Worm (Caenorhabditis elegans): ENCODE data around the gene Y56A3A.33.

Gene Y56A3A.33

DNA sequence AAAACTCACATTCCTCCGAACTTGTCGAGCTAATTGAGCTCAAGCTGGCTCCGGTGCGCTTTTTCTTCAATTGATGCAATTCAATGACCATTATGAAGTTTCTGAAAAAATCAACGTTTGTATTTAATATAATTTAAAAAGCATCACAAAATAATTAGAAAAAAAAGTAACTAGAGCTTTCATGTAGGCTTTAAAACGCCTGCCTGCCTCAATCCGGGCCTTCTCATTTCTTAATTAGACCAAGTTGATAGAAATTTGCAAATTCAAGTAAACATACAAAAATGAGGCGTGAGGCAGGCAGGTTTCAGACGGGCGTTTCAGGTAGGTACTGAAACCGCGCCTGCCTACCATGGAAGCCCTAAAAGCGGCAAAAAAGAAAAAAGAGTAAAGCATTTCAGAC lies at the start of gene Y56A3A.33:
Gene Y56A3A.33, minus strand, starts transcription at position 101 of the 400 bp plus-strand sequence.
- TF ChIP-seq snpc-4 (tag; optimal IDR thresholded peaks at IDR 0.05) = no peak
- TF ChIP-seq tbx-8 (GFP tag; optimal IDR thresholded peaks at IDR 0.05) = no peak
- TF ChIP-seq lin-32 (GFP tag; optimal IDR thresholded peaks at IDR 0.05) = no peak
- TF ChIP-seq mep-1 (tag; optimal IDR thresholded peaks at IDR 0.05) = no peak
- no peak for TF ChIP-seq ceh-39 (tag; optimal IDR thresholded peaks at IDR 0.05)
- no peak for TF ChIP-seq sem-2 (GFP tag; optimal IDR thresholded peaks at IDR 0.05)
- no peak for TF ChIP-seq drap-1 (GFP tag; optimal IDR thresholded peaks at IDR 0.05)
- TF ChIP-seq M03D4.4 (tag; optimal IDR thresholded peaks at IDR 0.05) = no peak
- TF ChIP-seq ces-1 (GFP tag; optimal IDR thresholded peaks at IDR 0.05) = no peak
- TF ChIP-seq elt-1 (tag; optimal IDR thresholded peaks at IDR 0.05; ENCODE audit: borderline replicate concordance, insufficient read depth) = no peak
- no peak for TF ChIP-seq zip-8 (tag; optimal IDR thresholded peaks at IDR 0.05)
- no peak for TF ChIP-seq unc-62 (GFP tag; optimal IDR thresholded peaks at IDR 0.05)
- TF ChIP-seq hlh-1 (tag; optimal IDR thresholded peaks at IDR 0.05) = no peak
- no peak for TF ChIP-seq lin-13 (tag; optimal IDR thresholded peaks at IDR 0.05)
- TF ChIP-seq unc-39 (tag; optimal IDR thresholded peaks at IDR 0.05) = no peak
- no peak for TF ChIP-seq ham-2 (GFP tag; optimal IDR thresholded peaks at IDR 0.05)
- TF ChIP-seq ztf-11 (tag; optimal IDR thresholded peaks at IDR 0.05) = no peak
- TF ChIP-seq mls-2 (tag; optimal IDR thresholded peaks at IDR 0.05) = no peak
- no peak for TF ChIP-seq nhr-2 (tag; optimal IDR thresholded peaks at IDR 0.05)

DNA sequence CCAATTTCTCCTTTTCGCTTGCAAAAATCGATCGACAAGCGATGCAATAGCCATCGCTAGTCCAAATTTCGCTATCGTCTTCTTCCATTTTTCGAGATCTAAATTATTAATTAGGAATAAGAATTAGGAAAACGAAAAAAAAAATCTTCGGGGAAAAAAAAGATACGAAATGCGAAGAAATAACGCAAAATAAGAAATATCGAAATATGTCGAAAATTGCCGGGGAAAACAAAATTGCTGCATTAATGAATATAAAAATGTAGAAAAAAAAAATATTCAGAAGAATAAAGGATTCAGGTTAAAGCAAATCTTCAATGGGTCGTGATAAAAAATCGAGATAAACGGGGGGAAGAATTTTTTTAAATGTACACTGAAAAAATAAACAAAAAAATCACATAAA lies 49.5 kb upstream of the Y56A3A.33 start, which contains the start of gene Y79H2A.3:
Gene Y79H2A.3, minus strand, starts transcription at position 101 of the 400 bp plus-strand sequence.
- TF ChIP-seq mls-2 (tag; optimal IDR thresholded peaks at IDR 0.05) (no peak), ztf-11 (tag; optimal IDR thresholded peaks at IDR 0.05) (no peak), unc-39 (tag; optimal IDR thresholded peaks at IDR 0.05) (no peak), nhr-2 (tag; optimal IDR thresholded peaks at IDR 0.05) (no peak), M03D4.4 (tag; optimal IDR thresholded peaks at IDR 0.05) (no peak), sptf-1 (tag; optimal IDR thresholded peaks at IDR 0.05) (no peak), ceh-43 (GFP tag; optimal IDR thresholded peaks at IDR 0.05) (no peak)

DNA sequence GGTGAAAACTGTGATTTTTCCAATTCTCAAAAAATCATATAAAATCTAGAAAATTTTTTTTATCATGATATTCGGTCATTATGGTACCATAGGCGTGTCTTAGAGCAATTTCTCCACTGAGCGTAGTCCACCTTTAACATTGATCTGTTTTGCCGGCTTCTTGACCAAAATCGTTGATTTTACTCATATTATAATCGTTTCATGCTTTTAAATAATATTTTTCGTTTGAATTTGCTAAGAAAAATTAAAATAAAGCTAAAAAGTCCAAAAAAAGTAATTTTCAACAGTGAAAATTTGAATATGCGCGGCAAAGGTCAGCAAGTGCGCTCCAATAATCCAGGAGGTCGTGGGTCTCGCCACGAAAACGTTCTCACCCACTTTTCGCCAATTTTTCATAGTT lies 38.2 kb upstream of the Y56A3A.33 start, which contains the start of gene Y79H2A.4:
Gene Y79H2A.4, plus strand, starts transcription at position 301 of the 400 bp plus-strand sequence.
- no peak for TF ChIP-seq mep-1 (tag; optimal IDR thresholded peaks at IDR 0.05)
- no peak for TF ChIP-seq mab-5 (tag; optimal IDR thresholded peaks at IDR 0.05)
- no peak for TF ChIP-seq tbx-8 (GFP tag; optimal IDR thresholded peaks at IDR 0.05)
- no peak for TF ChIP-seq ceh-39 (tag; optimal IDR thresholded peaks at IDR 0.05)
- TF ChIP-seq snpc-4 (tag; optimal IDR thresholded peaks at IDR 0.05) = no peak
- no peak for TF ChIP-seq nhr-28 (tag; optimal IDR thresholded peaks at IDR 0.05)
- TF ChIP-seq nhr-237 (tag; optimal IDR thresholded peaks at IDR 0.05) = no peak
- no peak for TF ChIP-seq flh-1 (GFP tag; optimal IDR thresholded peaks at IDR 0.05)
- no peak for TF ChIP-seq blmp-1 (tag; optimal IDR thresholded peaks at IDR 0.05)

DNA sequence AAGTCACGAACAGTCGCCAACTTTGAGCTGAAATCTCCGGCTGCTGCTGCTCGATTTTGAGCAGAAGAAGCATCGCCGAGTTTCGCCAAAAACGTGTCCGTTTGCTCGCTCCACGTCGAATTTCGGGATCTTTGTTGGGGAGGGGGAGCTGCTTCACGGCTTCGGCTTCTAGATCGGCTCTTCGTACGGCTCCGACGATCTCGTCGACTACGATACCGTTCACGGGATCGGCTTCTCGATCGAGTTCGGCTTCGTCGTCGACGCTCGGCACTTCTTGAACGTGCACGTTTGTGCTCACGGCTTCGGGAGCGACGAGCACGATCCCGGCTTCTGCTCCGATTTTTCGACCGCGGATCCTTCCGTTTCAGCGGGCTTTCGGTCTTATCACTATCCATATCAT lies 34.5 kb upstream of the Y56A3A.33 start:
- no peak for TF ChIP-seq elt-3 (tag; optimal IDR thresholded peaks at IDR 0.05)
- TF ChIP-seq nhr-12 (tag; optimal IDR thresholded peaks at IDR 0.05) = no peak
- no peak for TF ChIP-seq blmp-1 (tag; optimal IDR thresholded peaks at IDR 0.05)
- no peak for TF ChIP-seq tbx-8 (GFP tag; optimal IDR thresholded peaks at IDR 0.05)
- TF ChIP-seq unc-62 (GFP tag; optimal IDR thresholded peaks at IDR 0.05) = no peak
- TF ChIP-seq sptf-1 (tag; optimal IDR thresholded peaks at IDR 0.05) = no peak

DNA sequence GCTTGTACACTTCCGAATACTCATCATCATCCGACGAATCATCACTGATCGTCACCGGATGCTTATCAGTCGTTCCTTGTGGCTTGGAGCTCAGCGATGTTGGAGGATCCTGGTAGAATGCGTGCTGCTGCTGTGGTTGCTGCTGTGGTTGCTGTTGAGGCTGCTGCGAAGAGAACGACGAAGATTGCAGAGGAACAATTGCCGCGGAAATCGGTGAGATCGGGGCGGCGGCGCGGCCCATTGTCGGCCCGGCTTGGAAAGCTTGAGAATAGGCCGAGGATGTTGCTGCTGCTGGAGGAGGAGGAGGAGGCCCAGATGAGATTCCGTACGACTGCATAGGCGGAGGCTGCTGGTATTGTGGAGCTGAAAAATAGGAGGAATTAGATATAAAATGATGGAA lies 31.6 kb upstream of the Y56A3A.33 start:
- TF ChIP-seq nhr-12 (tag; optimal IDR thresholded peaks at IDR 0.05) = no peak
- no peak for TF ChIP-seq ztf-11 (tag; optimal IDR thresholded peaks at IDR 0.05)
- TF ChIP-seq mab-5 (tag; optimal IDR thresholded peaks at IDR 0.05) = no peak
- no peak for TF ChIP-seq hlh-1 (tag; optimal IDR thresholded peaks at IDR 0.05)
- TF ChIP-seq mls-2 (tag; optimal IDR thresholded peaks at IDR 0.05) = no peak

DNA sequence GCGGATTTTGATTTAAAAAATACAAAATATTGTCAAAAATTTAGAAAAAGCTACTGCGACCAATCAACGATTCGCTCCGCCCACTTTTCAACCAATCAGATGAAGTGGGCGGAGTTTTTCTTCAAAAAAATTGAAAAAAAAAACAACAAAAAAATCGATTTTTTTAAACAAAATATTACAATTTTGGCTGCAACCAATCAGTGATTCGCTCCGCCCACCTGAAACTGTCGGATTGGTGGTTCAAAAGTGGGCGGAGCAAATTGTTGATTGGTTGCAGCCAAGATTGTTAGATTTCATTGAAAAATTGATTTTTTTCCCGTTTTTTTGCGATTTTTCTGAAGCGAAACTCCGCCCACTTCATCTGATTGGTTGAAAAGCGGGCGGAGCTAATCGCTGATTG lies 30.5 kb upstream of the Y56A3A.33 start:
- no peak for TF ChIP-seq sptf-1 (tag; optimal IDR thresholded peaks at IDR 0.05)
- no peak for TF ChIP-seq mab-5 (tag; optimal IDR thresholded peaks at IDR 0.05)

DNA sequence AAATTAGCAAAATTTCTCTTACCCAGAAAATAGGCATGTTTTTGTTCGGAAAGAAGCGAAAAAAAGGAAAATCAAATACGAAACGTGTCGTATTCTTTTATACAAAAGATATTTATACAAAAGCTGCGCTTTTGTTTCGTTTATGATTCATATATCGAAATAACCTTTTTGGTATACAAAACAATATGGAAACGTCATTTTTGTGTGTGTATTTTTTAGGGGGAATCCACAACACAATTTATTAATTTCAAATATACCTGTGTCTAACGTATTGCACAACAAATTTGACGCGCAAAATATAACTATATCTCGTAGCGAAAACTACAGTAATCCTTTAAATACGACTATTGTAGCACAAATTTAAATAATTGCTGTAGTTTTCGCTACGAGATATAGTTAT lies 27.9 kb upstream of the Y56A3A.33 start, which contains the start of gene Y79H2A.2:
Gene Y79H2A.2, minus strand, starts transcription at position 101 of the 400 bp plus-strand sequence.
- TF ChIP-seq elt-1 (tag; optimal IDR thresholded peaks at IDR 0.05; ENCODE audit: borderline replicate concordance, insufficient read depth) (no peak), hlh-1 (tag; optimal IDR thresholded peaks at IDR 0.05) (no peak), ham-2 (GFP tag; optimal IDR thresholded peaks at IDR 0.05) (no peak), cnd-1 (tag; optimal IDR thresholded peaks at IDR 0.05) (no peak), unc-62 (GFP tag; optimal IDR thresholded peaks at IDR 0.05) (no peak)
